Worm (Caenorhabditis elegans): ENCODE data around the gene R05G6.10.

ce11 chrIV:7507305-7507704 lies 35.0 kb downstream of the R05G6.10 start:
- TF ChIP-seq nhr-76 (tag; optimal IDR thresholded peaks at IDR 0.05) (no peak), dmd-8 (GFP tag; IDR thresholded peaks at IDR 0.05) (no peak), ztf-11 (tag; optimal IDR thresholded peaks at IDR 0.05) (no peak), pha-4 (GFP tag; IDR thresholded peaks at IDR 0.05) (no peak), pha-4 (tag; optimal IDR thresholded peaks at IDR 0.05) (no peak), snpc-4 (tag; optimal IDR thresholded peaks at IDR 0.05) (no peak), nhr-6 (tag; optimal IDR thresholded peaks at IDR 0.05) (no peak), unc-62 (GFP tag; optimal IDR thresholded peaks at IDR 0.05 in 1 of 2) (peak in 1 of 2 experiments; percentile 96), unc-62 (tag; optimal IDR thresholded peaks at IDR 0.05) (no peak), lsy-2 (tag; optimal IDR thresholded peaks at IDR 0.05) (peak; percentile 13 to 52), jun-1 (tag; optimal IDR thresholded peaks at IDR 0.05) (no peak), mxl-3 (GFP tag; optimal IDR thresholded peaks at IDR 0.05) (peak; percentile 43)
